Worm (Caenorhabditis elegans) whole organism, L3 larva: Measurements from ENCODE around the gene grl-31.

Experiments used
- ZK546.5 ChIP-seq: sonication (generic microtip); optimal IDR thresholded peaks from 2 replicates; lab custom pipeline; 2017; ENCODE audit warnings: missing biosample characterization, missing genetic modification characterization
- elt-1 ChIP-seq: fragments of 150-350 bp; optimal IDR thresholded peaks from 2 replicates; lab custom pipeline; 2014; ENCODE audit warnings: missing biosample characterization, missing genetic modification characterization
- fkh-10 ChIP-seq: sonication (generic microtip); optimal IDR thresholded peaks from 2 replicates; lab custom pipeline; 2017; ENCODE audit warnings: missing biosample characterization, missing genetic modification reagents, missing genetic modification characterization
- lin-39 ChIP-seq: fragments of 150-350 bp; optimal IDR thresholded peaks from 2 replicates; lab custom pipeline; 2018; ENCODE audit warnings: missing biosample characterization, missing genetic modification reagents, missing genetic modification characterization
- nfya-1 ChIP-seq: sonication (generic microtip); optimal IDR thresholded peaks from 2 replicates; lab custom pipeline; 2017; ENCODE audit warnings: missing genetic modification characterization, mild to moderate bottlenecking, missing compliant biosample characterization, antibody characterized with exemption, moderate library complexity; ENCODE audit not compliant: insufficient read depth
- nhr-12 ChIP-seq: fragments of 150-350 bp; optimal IDR thresholded peaks from 2 replicates; lab custom pipeline; 2014; ENCODE audit warnings: missing biosample characterization, missing genetic modification characterization
- pqm-1 ChIP-seq: fragments of 150-350 bp; optimal IDR thresholded peaks from 2 replicates; lab custom pipeline; 2017; ENCODE audit warnings: missing biosample characterization, missing genetic modification characterization, inconsistent platforms
- unc-62 ChIP-seq: fragments of 150-350 bp; sonication (generic microtip); optimal IDR thresholded peaks from 4 replicates; lab custom pipeline; 2014; ENCODE audit warnings: missing biosample characterization, missing genetic modification reagents, missing genetic modification characterization
- zag-1 ChIP-seq: fragments of 150-350 bp; optimal IDR thresholded peaks from 2 replicates; lab custom pipeline; 2014; ENCODE audit warnings: missing biosample characterization, missing genetic modification characterization

ce11 chrV:3543344-3543743 is 14.2 kb downstream of the grl-31 start, which contains the start of gene nhr-222:
- TF ChIP-seq elt-1 (tag; lab: Kevin White, UChicago) (no peak), ZK546.5 (tag; lab: Kevin White, UChicago) (no peak), zag-1 (tag; lab: Kevin White, UChicago) (no peak), lin-39 (no peak), nfya-1 (tag; lab: Kevin White, UChicago) (no peak), pqm-1 (no peak), nhr-12 (tag; lab: Kevin White, UChicago) (no peak), fkh-10 (no peak), unc-62 (GFP tag; lab: Kevin White, UChicago) (no peak)
